Fruit fly (Drosophila melanogaster): ENCODE results near the gene rux.

rux gene

DNA sequence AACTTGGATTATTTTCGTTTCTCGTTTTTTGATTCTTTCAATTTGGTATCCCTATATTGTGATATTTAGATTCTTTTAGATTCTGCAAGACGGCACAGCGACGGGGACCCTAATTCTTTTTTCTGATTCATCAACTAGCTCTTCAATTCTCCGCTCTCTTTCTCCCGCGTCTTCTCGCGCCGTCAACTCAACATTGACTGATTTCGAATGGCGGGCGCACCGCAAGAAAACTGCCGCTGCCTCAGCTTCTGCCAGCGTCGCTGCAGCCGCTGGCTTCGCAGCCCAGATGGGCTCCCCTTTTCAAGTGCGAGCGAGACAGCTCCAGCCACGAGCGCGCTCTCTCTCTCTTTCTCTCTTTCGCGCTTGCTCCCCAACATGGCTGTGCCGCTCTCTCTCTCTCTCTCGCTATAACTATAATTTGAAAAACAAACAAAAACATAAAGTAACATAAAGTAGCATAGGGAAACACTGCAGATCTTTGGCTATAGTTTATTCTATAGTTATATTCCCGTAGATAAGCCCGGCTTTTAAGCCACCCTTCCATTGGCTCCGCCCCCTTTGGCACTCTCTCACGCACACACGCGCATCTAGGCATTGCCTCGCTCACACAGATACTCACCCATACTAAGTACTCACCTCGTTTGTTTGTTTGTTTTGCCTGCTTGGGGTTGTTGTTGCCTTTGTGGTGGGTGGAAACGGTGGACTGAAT, 24.5 kb downstream of the rux start, which contains the start of gene mab-21 (continued):
- TF ChIP-seq CG8388 (GFP tag; optimal IDR thresholded peaks at IDR 0.05) (no peak), h (optimal IDR thresholded peaks at IDR 0.05) (no peak), Doc2 (GFP tag; IDR thresholded peaks at IDR 0.05) (no peak), vvl (GFP tag; IDR thresholded peaks at IDR 0.05) (peak; percentile 30; the same call in 1 of the 2 replicates), CG32532 (GFP tag; IDR thresholded peaks at IDR 0.05) (peak; percentile 10; the same call in 1 of the 2 replicates), Stat92E (GFP tag; optimal IDR thresholded peaks at IDR 0.05) (peak in 1 of 3 experiments; percentile 29), CG14441 (GFP tag; IDR thresholded peaks at IDR 0.05) (no peak), CG31224 (GFP tag; IDR thresholded peaks at IDR 0.05) (no peak), Dip2 (GFP tag; IDR thresholded peaks at IDR 0.05) (no peak), Scr (GFP tag; IDR thresholded peaks at IDR 0.05; ENCODE audit: partially characterized antibody) (no peak), CG1832 (GFP tag; optimal IDR thresholded peaks at IDR 0.05) (peak; percentile 92), CG10274 (GFP tag; optimal IDR thresholded peaks at IDR 0.05) (no peak), CG1233 (GFP tag; optimal IDR thresholded peaks at IDR 0.05) (no peak), CG11456 (GFP tag; IDR thresholded peaks at IDR 0.05) (no peak), pho (GFP tag; optimal IDR thresholded peaks at IDR 0.05) (no peak), CG17568 (GFP tag; optimal IDR thresholded peaks at IDR 0.05) (no peak), CG8478 (optimal IDR thresholded peaks at IDR 0.05) (peak; percentile 86), sd (tag; optimal IDR thresholded peaks at IDR 0.05) (peak; percentile 2), HLHmδ (GFP tag; optimal IDR thresholded peaks at IDR 0.05) (peak; percentile 26), CG4360 (GFP tag; IDR thresholded peaks at IDR 0.05) (peak; percentile 85), nerfin-1 (tag; optimal IDR thresholded peaks at IDR 0.05) (no peak), p53 (GFP tag; optimal IDR thresholded peaks at IDR 0.05) (no peak), dysf (GFP tag; IDR thresholded peaks at IDR 0.05) (no peak), Hsf (GFP tag; optimal IDR thresholded peaks at IDR 0.05) (no peak), Opbp (GFP tag; IDR thresholded peaks at IDR 0.05; ENCODE audit: partially characterized antibody) (0 out of 3 replicates have a peak, but pooled peaks have one; percentile 38), Hand (GFP tag; optimal IDR thresholded peaks at IDR 0.05) (no peak), CG8089 (GFP tag; optimal IDR thresholded peaks at IDR 0.05) (no peak), CG11723 (GFP tag; optimal IDR thresholded peaks at IDR 0.05) (no peak), Hmx (GFP tag; optimal IDR thresholded peaks at IDR 0.05) (no peak), CG3407 (GFP tag; optimal IDR thresholded peaks at IDR 0.05) (no peak), CG9876 (GFP tag; optimal IDR thresholded peaks at IDR 0.05) (no peak), CG3163 (GFP tag; optimal IDR thresholded peaks at IDR 0.05) (peak; percentile 18), kni (GFP tag; optimal IDR thresholded peaks at IDR 0.05) (peak; percentile 17), CG30431 (GFP tag; optimal IDR thresholded peaks at IDR 0.05) (no peak), Med (GFP tag) (peak; percentile 74), lov (optimal IDR thresholded peaks at IDR 0.05) (no peak), lov (GFP tag; IDR thresholded peaks at IDR 0.05) (0 out of 3 replicates have a peak, but pooled peaks have one; percentile 17), HLH3B (GFP tag; IDR thresholded peaks at IDR 0.05) (no peak), CG14014 (GFP tag; IDR thresholded peaks at IDR 0.05) (no peak), pan (optimal IDR thresholded peaks at IDR 0.05) (no peak), pan (GFP tag; optimal IDR thresholded peaks at IDR 0.05 in 1 of 2, IDR thresholded peaks at IDR 0.05 in 1 of 2) (peak in 1 of 2 experiments; percentile 18), knrl (GFP tag; IDR thresholded peaks at IDR 0.05; ENCODE audit: partially characterized antibody) (peak; percentile 23; the same call in 1 of the 3 replicates), CG13894 (tag; optimal IDR thresholded peaks at IDR 0.05) (peak; percentile 43), Adf1 (GFP tag; IDR thresholded peaks at IDR 0.05) (peak; percentile 99), Gsc (GFP tag; IDR thresholded peaks at IDR 0.05) (no peak), tap (tag; optimal IDR thresholded peaks at IDR 0.05) (no peak), Sry-δ (GFP tag; optimal IDR thresholded peaks at IDR 0.05) (no peak), pros (GFP tag; optimal IDR thresholded peaks at IDR 0.05) (peak; percentile 2), chinmo (GFP tag; IDR thresholded peaks at IDR 0.05; ENCODE audit: partially characterized antibody) (peak; percentile 68; the same call in 1 of the 4 replicates), Nf-YB (GFP tag; optimal IDR thresholded peaks at IDR 0.05) (peak; percentile 95)

Data from whole organism, embryonic.